Worm (Caenorhabditis elegans) whole organism, late embryonic: ENCODE results near the gene T23F6.2.

ENCODE experiments used
- ama-1 ChIP-seq: fragments of 150-350 bp; optimal IDR thresholded peaks from 2 replicates; lab custom pipeline; 2014
- ceh-6 ChIP-seq: fragments of 200-800 bp; sonication (Bioruptor generic); optimal IDR thresholded peaks from 2 replicates; lab custom pipeline; 2018; ENCODE audit warnings: mild to moderate bottlenecking, missing genetic modification characterization, missing compliant biosample characterization
- che-1 ChIP-seq: sonication (generic microtip); optimal IDR thresholded peaks from 2 replicates; lab custom pipeline; 2016; ENCODE audit warnings: mild to moderate bottlenecking, missing genetic modification characterization, missing compliant biosample characterization
- gmeb-2 ChIP-seq: sonication (generic microtip); optimal IDR thresholded peaks from 2 replicates; lab custom pipeline; 2016; ENCODE audit warnings: missing genetic modification characterization, inconsistent platforms, missing compliant biosample characterization
- hlh-30 ChIP-seq: sonication (generic microtip); optimal IDR thresholded peaks from 2 replicates; lab custom pipeline; 2017; ENCODE audit warnings: antibody characterized with exemption, missing genetic modification characterization, missing compliant biosample characterization; ENCODE audit not compliant: insufficient read depth
- ztf-16 ChIP-seq: sonication (generic microtip); optimal IDR thresholded peaks from 2 replicates; lab custom pipeline; 2017; ENCODE audit warnings: missing genetic modification characterization, missing compliant biosample characterization

- TF ChIP-seq ama-1 (no peak), ztf-16 (tag; lab: Kevin White, UChicago) (no peak), hlh-30 (tag; lab: Kevin White, UChicago) (no peak), che-1 (tag; lab: Kevin White, UChicago) (no peak), ceh-6 (GFP tag; lab: Kevin White, UChicago) (no peak), gmeb-2 (tag; lab: Kevin White, UChicago) (no peak)
Measured at ce11 chrIV:12689709-12690142, 31.4 kb upstream of the T23F6.2 start.
